Worm (Caenorhabditis elegans): ENCODE measurements around the gene cpg-1.

The cpg-1 gene

DNA sequence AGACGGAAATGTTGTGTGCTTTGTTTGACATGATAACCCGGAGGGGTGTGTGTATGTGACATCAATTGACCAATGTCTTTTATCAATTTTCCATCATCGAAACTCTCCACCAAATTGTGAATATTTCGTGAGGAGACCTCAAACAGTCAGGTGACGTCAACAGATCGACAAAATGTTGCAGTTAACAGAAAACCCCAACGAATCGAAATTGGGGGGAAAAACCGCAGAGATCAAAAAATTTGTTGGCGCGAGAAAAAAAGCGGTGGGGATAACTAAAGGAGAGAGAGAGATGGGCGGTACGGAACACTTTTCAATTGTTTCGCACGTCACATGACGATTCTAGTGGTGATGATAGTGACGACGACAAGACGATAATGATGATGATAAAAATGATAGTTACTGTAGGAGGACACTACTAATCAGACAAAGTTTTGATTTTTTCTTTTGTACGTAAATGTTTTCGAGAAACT lies 5.4 kb downstream of the cpg-1 start (continued):
- 0 out of 2 replicates have a peak, but pooled peaks have one; percentile 39 for TF ChIP-seq Y105C5A.15 (GFP tag; IDR thresholded peaks at IDR 0.05)
- no peak for TF ChIP-seq ztf-11 (tag; optimal IDR thresholded peaks at IDR 0.05)
- TF ChIP-seq hlh-30 (tag; optimal IDR thresholded peaks at IDR 0.05; ENCODE audit: insufficient read depth): peak; percentile 87
- no peak for TF ChIP-seq nhr-111 (GFP tag; optimal IDR thresholded peaks at IDR 0.05)
- TF ChIP-seq dve-1 (tag; optimal IDR thresholded peaks at IDR 0.05; ENCODE audit: insufficient read depth): peak; percentile 88
- TF ChIP-seq T20F7.1 (GFP tag; optimal IDR thresholded peaks at IDR 0.05): peak; percentile 1
- TF ChIP-seq lir-3 (tag; optimal IDR thresholded peaks at IDR 0.05): no peak
- peak; percentile 22 for TF ChIP-seq zip-2 (tag; optimal IDR thresholded peaks at IDR 0.05)
- TF ChIP-seq lsy-2 (tag; optimal IDR thresholded peaks at IDR 0.05): peak in 1 of 2 experiments; percentile 73
- no peak for TF ChIP-seq spr-3 (GFP tag; optimal IDR thresholded peaks at IDR 0.05)
- peak; percentile 82 for TF ChIP-seq dmd-6 (GFP tag; IDR thresholded peaks at IDR 0.05)
- TF ChIP-seq tag-97 (GFP tag; IDR thresholded peaks at IDR 0.05): no peak
- peak; percentile 59 for TF ChIP-seq nhr-77 (tag; optimal IDR thresholded peaks at IDR 0.05)
- TF ChIP-seq mep-1 (tag; optimal IDR thresholded peaks at IDR 0.05): peak; percentile 67
- TF ChIP-seq dpl-1 (GFP tag; optimal IDR thresholded peaks at IDR 0.05): peak; percentile 37
- TF ChIP-seq pqm-1 (tag; optimal IDR thresholded peaks at IDR 0.05): peak; percentile 58
- no peak for TF ChIP-seq daf-19 (GFP tag; conservative IDR thresholded peaks at IDR 0.05)
- no peak for TF ChIP-seq unc-62 (GFP tag; optimal IDR thresholded peaks at IDR 0.05 in 1 of 2)
- TF ChIP-seq unc-62 (tag; optimal IDR thresholded peaks at IDR 0.05): no peak
- no peak for TF ChIP-seq F49E8.2 (tag; optimal IDR thresholded peaks at IDR 0.05; ENCODE audit: borderline replicate concordance)
- TF ChIP-seq D1046.2 (GFP tag; IDR thresholded peaks at IDR 0.05): no peak
- no peak for TF ChIP-seq lin-13 (GFP tag; optimal IDR thresholded peaks at IDR 0.05)
- TF ChIP-seq ceh-28 (tag; optimal IDR thresholded peaks at IDR 0.05): no peak
- TF ChIP-seq nhr-25 (tag; optimal IDR thresholded peaks at IDR 0.05; ENCODE audit: borderline replicate concordance, insufficient read depth): no peak

ce11 chrIII:4495250-4495649 lies 6.1 kb downstream of the cpg-1 start:
- no peak for TF ChIP-seq duxl-1 (tag; optimal IDR thresholded peaks at IDR 0.05; ENCODE audit: poor library complexity)
- no peak for TF ChIP-seq aly-2 (tag; optimal IDR thresholded peaks at IDR 0.05)
- no peak for TF ChIP-seq nhr-76 (tag; optimal IDR thresholded peaks at IDR 0.05)
- TF ChIP-seq mdt-29 (GFP tag; IDR thresholded peaks at IDR 0.05): no peak
- no peak for TF ChIP-seq hlh-30 (tag; optimal IDR thresholded peaks at IDR 0.05; ENCODE audit: insufficient read depth)
- no peak for TF ChIP-seq nhr-25 (tag; optimal IDR thresholded peaks at IDR 0.05; ENCODE audit: borderline replicate concordance, insufficient read depth)
- no peak for TF ChIP-seq zag-1 (tag; optimal IDR thresholded peaks at IDR 0.05)
- TF ChIP-seq tag-97 (GFP tag; IDR thresholded peaks at IDR 0.05): no peak
- TF ChIP-seq vab-7 (GFP tag; IDR thresholded peaks at IDR 0.05): no peak
- no peak for TF ChIP-seq Y105C5A.15 (GFP tag; IDR thresholded peaks at IDR 0.05)

ce11 chrIII:4495685-4496084 lies 6.5 kb downstream of the cpg-1 start:
- TF ChIP-seq tra-1 (GFP tag; IDR thresholded peaks at IDR 0.05): no peak
- TF ChIP-seq Y5F2A.4 (GFP tag; optimal IDR thresholded peaks at IDR 0.05): no peak
- no peak for TF ChIP-seq nhr-42 (GFP tag; IDR thresholded peaks at IDR 0.05)
- no peak for TF ChIP-seq mxl-3 (GFP tag; optimal IDR thresholded peaks at IDR 0.05)

ce11 chrIII:4496085-4496484 lies 6.9 kb downstream of the cpg-1 start:
- TF ChIP-seq tag-97 (GFP tag; IDR thresholded peaks at IDR 0.05) (no peak), jun-1 (tag; optimal IDR thresholded peaks at IDR 0.05) (no peak), F37D6.2 (tag; optimal IDR thresholded peaks at IDR 0.05) (no peak), madf-9 (GFP tag; conservative IDR thresholded peaks at IDR 0.05) (no peak), ama-1 (optimal IDR thresholded peaks at IDR 0.05) (peak; percentile 61), zfp-3 (GFP tag; conservative IDR thresholded peaks at IDR 0.05) (no peak), Y48G9A.11 (GFP tag; IDR thresholded peaks at IDR 0.05) (no peak), unc-130 (GFP tag; optimal IDR thresholded peaks at IDR 0.05) (no peak), hif-1 (tag; optimal IDR thresholded peaks at IDR 0.05) (peak in 1 of 2 experiments; percentile 50), nhr-28 (tag; optimal IDR thresholded peaks at IDR 0.05) (peak; percentile 78), pha-4 (GFP tag; IDR thresholded peaks at IDR 0.05) (peak; percentile 68; the same call in 1 of the 2 replicates), pha-4 (tag; optimal IDR thresholded peaks at IDR 0.05) (no peak), zag-1 (tag; optimal IDR thresholded peaks at IDR 0.05) (no peak), fos-1 (tag; optimal IDR thresholded peaks at IDR 0.05) (no peak), nhr-10 (tag; optimal IDR thresholded peaks at IDR 0.05) (no peak), R02D3.7 (tag; optimal IDR thresholded peaks at IDR 0.05) (no peak), ceh-28 (tag; optimal IDR thresholded peaks at IDR 0.05) (no peak)

All from whole organism, L4 larva.